Worm (Caenorhabditis elegans) whole organism, L4/young adult: ENCODE results near the gene Y48C3A.5.

Experiments used
- W03F9.2 ChIP-seq: fragments of 150-350 bp; optimal IDR thresholded peaks from 2 replicates; lab custom pipeline; 2014; ENCODE audit warnings: missing biosample characterization, missing genetic modification characterization
- dao-5 ChIP-seq: sonication (generic microtip); optimal IDR thresholded peaks from 2 replicates; lab custom pipeline; 2016; ENCODE audit warnings: missing genotype, missing genetic modification characterization, moderate library complexity, missing compliant biosample characterization

DNA sequence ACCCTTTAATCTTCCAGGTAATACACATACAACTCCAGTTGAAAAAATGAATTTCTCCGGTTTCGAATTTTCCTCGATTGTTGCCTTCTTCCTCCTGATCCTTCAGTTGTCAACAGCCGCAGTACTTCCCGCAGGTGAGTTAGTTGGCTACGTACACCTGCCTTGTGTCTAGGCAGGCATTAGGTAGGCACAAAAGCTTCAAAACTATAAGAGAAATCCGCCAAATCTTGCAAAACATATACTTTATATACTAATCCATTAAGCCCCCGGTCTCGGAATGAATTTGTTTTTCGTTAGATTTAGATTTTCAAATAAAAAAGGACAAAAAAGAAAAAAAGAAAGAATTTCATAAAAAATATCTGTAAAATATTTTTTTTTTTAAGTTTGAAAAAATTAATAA is 35.6 kb upstream of the Y48C3A.5 start, which contains the start of gene flp-16:
- TF ChIP-seq dao-5 (tag; lab: Kevin White, UChicago) = no peak
- TF ChIP-seq W03F9.2 (tag; lab: Kevin White, UChicago) = no peak
